Worm (Caenorhabditis elegans): ENCODE measurements around the gene Y47D7A.2.

Gene Y47D7A.2

ce11 chrV:4398127-4398526, 21.9 kb upstream of the Y47D7A.2 start:
- TF ChIP-seq dao-5 (tag; optimal IDR thresholded peaks at IDR 0.05) (no peak), him-1 (tag; optimal IDR thresholded peaks at IDR 0.05) (no peak), W03F9.2 (tag; optimal IDR thresholded peaks at IDR 0.05) (no peak)

ce11 chrV:4398884-4399283, 21.2 kb upstream of the Y47D7A.2 start:
- no peak for TF ChIP-seq him-1 (tag; optimal IDR thresholded peaks at IDR 0.05)
- no peak for TF ChIP-seq W03F9.2 (tag; optimal IDR thresholded peaks at IDR 0.05)

- TF ChIP-seq him-1 (tag; optimal IDR thresholded peaks at IDR 0.05), result no peak
- no peak for TF ChIP-seq W03F9.2 (tag; optimal IDR thresholded peaks at IDR 0.05)
- TF ChIP-seq dao-5 (tag; optimal IDR thresholded peaks at IDR 0.05), result no peak
These were observed 20.0 kb upstream of the Y47D7A.2 start, which contains the start of gene F13A2.4 for ce11 chrV:4400118-4400517. Gene F13A2.4, minus strand, starts transcription at chrV:4400218.

- TF ChIP-seq dao-5 (tag; optimal IDR thresholded peaks at IDR 0.05), result no peak
These were observed 18.2 kb upstream of the Y47D7A.2 start, which contains the start of gene F13A2.5 for ce11 chrV:4401865-4402264. Gene F13A2.5, minus strand, starts transcription at chrV:4401965.

ce11 chrV:4407519-4407918, 12.6 kb upstream of the Y47D7A.2 start, which contains the start of gene nhr-118:
Gene nhr-118, plus strand, starts transcription at chrV:4407819.
- TF ChIP-seq dao-5 (tag; optimal IDR thresholded peaks at IDR 0.05) (no peak), W03F9.2 (tag; optimal IDR thresholded peaks at IDR 0.05) (no peak), him-1 (tag; optimal IDR thresholded peaks at IDR 0.05) (no peak)

ce11 chrV:4410643-4411042, 9.4 kb upstream of the Y47D7A.2 start, which contains the start of gene Y47D7A.3:
Gene Y47D7A.3, plus strand, starts transcription at chrV:4410943.
- TF ChIP-seq dao-5 (tag; optimal IDR thresholded peaks at IDR 0.05) (no peak), W03F9.2 (tag; optimal IDR thresholded peaks at IDR 0.05) (no peak)

- TF ChIP-seq him-1 (tag; optimal IDR thresholded peaks at IDR 0.05), result no peak
- TF ChIP-seq W03F9.2 (tag; optimal IDR thresholded peaks at IDR 0.05), result no peak
- TF ChIP-seq dao-5 (tag; optimal IDR thresholded peaks at IDR 0.05), result no peak
These were observed 8.4 kb upstream of the Y47D7A.2 start, which contains the start of gene Y47D7A.17 for ce11 chrV:4411714-4412113. Gene Y47D7A.17, minus strand, starts transcription at chrV:4411814.

- TF ChIP-seq W03F9.2 (tag; optimal IDR thresholded peaks at IDR 0.05) (no peak), him-1 (tag; optimal IDR thresholded peaks at IDR 0.05) (no peak), dao-5 (tag; optimal IDR thresholded peaks at IDR 0.05) (no peak)
These were observed 5.4 kb upstream of the Y47D7A.2 start, which contains the start of gene grl-5 for ce11 chrV:4414613-4415071. Gene grl-5, minus strand, starts transcription at chrV:4414663.

- TF ChIP-seq him-1 (tag; optimal IDR thresholded peaks at IDR 0.05) (no peak), dao-5 (tag; optimal IDR thresholded peaks at IDR 0.05) (no peak), W03F9.2 (tag; optimal IDR thresholded peaks at IDR 0.05) (no peak)
These were observed 3.4 kb upstream of the Y47D7A.2 start, which contains the start of gene Y47D7A.18 for ce11 chrV:4416710-4417109. Gene Y47D7A.18, minus strand, starts transcription at chrV:4416810.

- no peak for TF ChIP-seq him-1 (tag; optimal IDR thresholded peaks at IDR 0.05)
- no peak for TF ChIP-seq W03F9.2 (tag; optimal IDR thresholded peaks at IDR 0.05)
- no peak for TF ChIP-seq dao-5 (tag; optimal IDR thresholded peaks at IDR 0.05)
These were observed 2.0 kb upstream of the Y47D7A.2 start, which contains the start of gene Y47D7A.6 for ce11 chrV:4418116-4418515. Gene Y47D7A.6, minus strand, starts transcription at chrV:4418216.

- no peak for TF ChIP-seq W03F9.2 (tag; optimal IDR thresholded peaks at IDR 0.05)
- no peak for TF ChIP-seq him-1 (tag; optimal IDR thresholded peaks at IDR 0.05)
- TF ChIP-seq dao-5 (tag; optimal IDR thresholded peaks at IDR 0.05), result no peak
These were observed 1.4 kb downstream of the Y47D7A.2 start, which contains the start of gene skr-14 for ce11 chrV:4421475-4421874. Gene skr-14, minus strand, starts transcription at chrV:4421575.

- TF ChIP-seq W03F9.2 (tag; optimal IDR thresholded peaks at IDR 0.05) (no peak), dao-5 (tag; optimal IDR thresholded peaks at IDR 0.05) (no peak), him-1 (tag; optimal IDR thresholded peaks at IDR 0.05) (no peak)
These were observed 2.1 kb downstream of the Y47D7A.2 start, which contains the start of gene skr-7 for ce11 chrV:4422127-4422526. Gene skr-7, plus strand, starts transcription at chrV:4422427.

- TF ChIP-seq him-1 (tag; optimal IDR thresholded peaks at IDR 0.05), result no peak
- no peak for TF ChIP-seq W03F9.2 (tag; optimal IDR thresholded peaks at IDR 0.05)
- no peak for TF ChIP-seq dao-5 (tag; optimal IDR thresholded peaks at IDR 0.05)
These were observed 3.0 kb downstream of the Y47D7A.2 start for ce11 chrV:4423087-4423486.

- TF ChIP-seq W03F9.2 (tag; optimal IDR thresholded peaks at IDR 0.05) (no peak), him-1 (tag; optimal IDR thresholded peaks at IDR 0.05) (no peak), dao-5 (tag; optimal IDR thresholded peaks at IDR 0.05) (no peak)
These were observed 3.9 kb downstream of the Y47D7A.2 start, which contains the start of the genes Y47D7A.9 and Y47D7A.19 for ce11 chrV:4423860-4424401. Gene Y47D7A.9, minus strand, starts transcription at chrV:4423960. Gene Y47D7A.19, plus strand, starts transcription at chrV:4424351.

- TF ChIP-seq him-1 (tag; optimal IDR thresholded peaks at IDR 0.05), result no peak
- no peak for TF ChIP-seq dao-5 (tag; optimal IDR thresholded peaks at IDR 0.05)
- no peak for TF ChIP-seq W03F9.2 (tag; optimal IDR thresholded peaks at IDR 0.05)
These were observed 8.1 kb downstream of the Y47D7A.2 start, which contains the start of gene Y47D7A.11 for ce11 chrV:4428202-4428601. Gene Y47D7A.11, minus strand, starts transcription at chrV:4428302.

Measured in whole organism, L4/young adult.